Worm (Caenorhabditis elegans) whole organism, late embryonic: ENCODE measurements around the gene C55C3.8.

Experiments
- elt-2 ChIP-seq: sonication (generic microtip); optimal IDR thresholded peaks from 2 replicates; lab custom pipeline; 2016; ENCODE audit warnings: missing genetic modification reagents, missing genetic modification characterization, missing compliant biosample characterization
- fkh-10 ChIP-seq: fragments of 150-350 bp; optimal IDR thresholded peaks from 2 replicates; lab custom pipeline; 2014; ENCODE audit warnings: missing biosample characterization, missing genetic modification reagents, missing genetic modification characterization
- npax-4 ChIP-seq: sonication (generic microtip); optimal IDR thresholded peaks from 2 replicates; lab custom pipeline; 2016; ENCODE audit warnings: missing genetic modification characterization, missing compliant biosample characterization

- TF ChIP-seq fkh-10 (GFP tag; lab: Kevin White, UChicago) (no peak), npax-4 (tag; lab: Kevin White, UChicago) (no peak), elt-2 (tag; lab: Kevin White, UChicago) (no peak)
Observed at ce11 chrIV:5664375-5665004, 26.3 kb upstream of the C55C3.8 start, which contains the start of gene bec-1.
